Worm (Caenorhabditis elegans): Measurements from ENCODE around the gene hlh-14.
"Not testable (repeated sequence)": the region's sequence is repeated elsewhere in the genome, so short reads cannot be mapped to it uniquely, and the experiment has no call there.

Gene hlh-14

DNA sequence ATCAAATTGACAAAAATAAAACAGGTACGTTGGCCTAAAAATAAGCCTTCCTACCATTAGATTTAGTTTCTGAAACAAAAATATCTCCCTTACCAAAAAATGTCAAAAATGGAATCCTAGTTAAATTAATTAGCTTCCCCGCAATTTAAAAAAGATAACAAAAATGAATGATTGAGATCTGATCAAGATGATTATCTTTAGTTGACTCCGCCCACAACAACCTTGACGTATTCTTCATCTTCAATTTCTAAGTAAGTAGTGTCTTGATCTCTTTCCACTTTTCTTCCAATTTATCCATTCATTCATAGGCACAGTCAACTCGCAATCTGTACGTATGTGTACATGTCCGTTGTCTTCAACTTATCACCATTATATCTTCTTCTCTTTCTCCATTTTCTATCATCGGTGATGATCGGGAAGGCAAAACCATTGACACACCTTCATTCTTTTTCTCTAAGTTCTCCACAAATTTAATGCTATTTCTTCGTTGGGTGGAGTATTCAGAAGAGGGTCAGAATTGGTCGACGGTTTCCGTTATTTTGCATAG is 29.7 kb upstream of the hlh-14 start:
- TF ChIP-seq med-1 (GFP tag; optimal IDR thresholded peaks at IDR 0.05; ENCODE audit: insufficient read depth) (no peak), ztf-29 (GFP tag; IDR thresholded peaks at IDR 0.05) (no peak)

DNA sequence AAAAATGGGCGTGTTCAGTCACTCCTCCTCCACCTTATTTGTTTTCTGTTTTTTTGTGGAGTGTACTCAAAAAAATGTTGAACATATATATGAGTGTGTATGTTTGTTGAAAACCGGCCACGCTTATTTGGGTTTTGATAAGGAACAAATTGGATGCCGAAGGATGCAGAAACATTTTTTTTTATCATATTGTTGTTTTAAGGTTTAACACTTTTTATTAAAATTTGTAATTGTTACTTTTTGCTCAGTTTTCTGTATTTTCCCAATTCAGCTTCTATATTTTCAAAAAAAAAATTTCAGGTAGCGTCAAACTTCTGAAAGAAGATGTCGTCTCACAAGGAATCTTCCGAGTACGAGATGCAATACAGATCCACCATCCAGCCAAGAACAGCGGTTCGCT is 26.6 kb upstream of the hlh-14 start, which contains the start of gene ifb-1:
Gene ifb-1 (plus strand): TSS at position 301 of the 400 bp plus-strand sequence.
- TF ChIP-seq tab-1 (GFP tag; IDR thresholded peaks at IDR 0.05) (no peak), T22C8.4 (GFP tag; IDR thresholded peaks at IDR 0.05) (no peak), med-1 (GFP tag; optimal IDR thresholded peaks at IDR 0.05; ENCODE audit: insufficient read depth) (no peak), flt-1 (GFP tag; IDR thresholded peaks at IDR 0.05) (no peak), ztf-23 (GFP tag; IDR thresholded peaks at IDR 0.05) (no peak), klf-2 (GFP tag; conservative IDR thresholded peaks at IDR 0.05) (no peak), cog-1 (tag; optimal IDR thresholded peaks at IDR 0.05) (no peak), ref-1 (GFP tag; conservative IDR thresholded peaks at IDR 0.05) (no peak), ztf-29 (GFP tag; IDR thresholded peaks at IDR 0.05) (no peak)

DNA sequence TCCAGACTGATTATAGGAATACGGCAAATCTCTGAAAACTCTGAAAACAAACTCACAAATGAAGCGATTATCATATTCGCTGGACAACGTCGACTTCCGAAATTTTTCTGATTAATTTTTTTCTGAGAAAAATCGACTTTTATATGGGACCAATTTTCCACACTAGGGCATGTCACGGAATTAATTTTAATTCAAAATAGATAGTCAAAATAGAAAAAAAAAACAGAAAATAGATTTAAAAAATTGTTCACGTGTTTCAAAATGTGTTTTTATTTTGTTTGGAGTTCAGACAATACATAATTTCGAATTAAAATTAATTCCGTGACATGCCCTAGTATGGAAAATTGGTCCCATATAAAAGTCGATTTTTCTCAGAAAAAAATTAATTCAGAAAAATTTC is 19.0 kb upstream of the hlh-14 start, which contains the start of the genes F10C1.3 and F10C1.23:
Gene F10C1.3 (minus strand): TSS at position 101 of the 400 bp plus-strand sequence.
Gene F10C1.23 (plus strand): TSS at position 385 of the 400 bp plus-strand sequence.
- TF ChIP-seq T22C8.4 (GFP tag; IDR thresholded peaks at IDR 0.05); med-1 (GFP tag; optimal IDR thresholded peaks at IDR 0.05; ENCODE audit: insufficient read depth); ztf-29 (GFP tag; IDR thresholded peaks at IDR 0.05): not testable (repeated sequence)

ce11 chrII:5754168-5754567 is 15.5 kb upstream of the hlh-14 start, which contains the start of gene F10C1.8:
Gene F10C1.8, plus strand, starts transcription at chrII:5754468.
- no peak for TF ChIP-seq ztf-29 (GFP tag; IDR thresholded peaks at IDR 0.05)
- no peak for TF ChIP-seq flt-1 (GFP tag; IDR thresholded peaks at IDR 0.05)

- no peak for TF ChIP-seq klf-2 (GFP tag; conservative IDR thresholded peaks at IDR 0.05)
- TF ChIP-seq ztf-23 (GFP tag; IDR thresholded peaks at IDR 0.05), result no peak
- no peak for TF ChIP-seq ztf-29 (GFP tag; IDR thresholded peaks at IDR 0.05)
- TF ChIP-seq flt-1 (GFP tag; IDR thresholded peaks at IDR 0.05), result no peak
These were observed 12.7 kb upstream of the hlh-14 start for ce11 chrII:5751353-5751752.

- TF ChIP-seq klf-2 (GFP tag; conservative IDR thresholded peaks at IDR 0.05), result no peak
- TF ChIP-seq tab-1 (GFP tag; IDR thresholded peaks at IDR 0.05), result no peak
- TF ChIP-seq cog-1 (tag; optimal IDR thresholded peaks at IDR 0.05), result no peak
- no peak for TF ChIP-seq med-1 (GFP tag; optimal IDR thresholded peaks at IDR 0.05; ENCODE audit: insufficient read depth)
- no peak for TF ChIP-seq ztf-29 (GFP tag; IDR thresholded peaks at IDR 0.05)
- TF ChIP-seq flt-1 (GFP tag; IDR thresholded peaks at IDR 0.05), result no peak
- no peak for TF ChIP-seq T22C8.4 (GFP tag; IDR thresholded peaks at IDR 0.05)
- TF ChIP-seq ztf-23 (GFP tag; IDR thresholded peaks at IDR 0.05), result no peak
- no peak for TF ChIP-seq ref-1 (GFP tag; conservative IDR thresholded peaks at IDR 0.05)
These were observed 11.1 kb upstream of the hlh-14 start, which contains the start of gene ifb-2 for ce11 chrII:5749733-5750238. Gene ifb-2, plus strand, starts transcription at chrII:5750188.

DNA sequence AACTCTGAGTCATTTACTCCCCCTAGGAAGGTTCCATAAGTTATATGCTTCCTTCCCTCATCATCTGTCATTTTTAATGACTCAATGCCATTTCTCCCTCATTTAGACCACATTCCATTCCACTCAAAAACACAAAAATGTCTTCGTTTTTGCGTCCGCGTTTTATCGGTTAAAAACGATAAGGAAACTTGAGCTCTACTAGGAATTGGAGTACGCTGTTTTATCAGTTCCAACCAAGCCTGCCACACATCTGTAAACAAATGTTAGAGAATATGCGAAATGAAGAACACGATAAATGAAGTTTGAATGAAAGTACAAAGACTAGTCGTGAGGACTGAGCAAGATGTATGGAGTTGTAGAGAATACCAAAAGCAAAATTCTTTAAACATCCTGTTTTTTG is 9.7 kb upstream of the hlh-14 start:
- TF ChIP-seq med-1 (GFP tag; optimal IDR thresholded peaks at IDR 0.05; ENCODE audit: insufficient read depth), result no peak
- no peak for TF ChIP-seq T22C8.4 (GFP tag; IDR thresholded peaks at IDR 0.05)
- TF ChIP-seq ztf-23 (GFP tag; IDR thresholded peaks at IDR 0.05), result no peak
- no peak for TF ChIP-seq ref-1 (GFP tag; conservative IDR thresholded peaks at IDR 0.05)
- TF ChIP-seq cog-1 (tag; optimal IDR thresholded peaks at IDR 0.05), result no peak
- TF ChIP-seq ztf-29 (GFP tag; IDR thresholded peaks at IDR 0.05), result no peak
- no peak for TF ChIP-seq tab-1 (GFP tag; IDR thresholded peaks at IDR 0.05)
- TF ChIP-seq klf-2 (GFP tag; conservative IDR thresholded peaks at IDR 0.05), result no peak
- TF ChIP-seq flt-1 (GFP tag; IDR thresholded peaks at IDR 0.05), result no peak

- TF ChIP-seq ztf-29 (GFP tag; IDR thresholded peaks at IDR 0.05), result no peak
- TF ChIP-seq ztf-23 (GFP tag; IDR thresholded peaks at IDR 0.05), result no peak
- TF ChIP-seq flt-1 (GFP tag; IDR thresholded peaks at IDR 0.05), result no peak
- no peak for TF ChIP-seq ref-1 (GFP tag; conservative IDR thresholded peaks at IDR 0.05)
- no peak for TF ChIP-seq T22C8.4 (GFP tag; IDR thresholded peaks at IDR 0.05)
- no peak for TF ChIP-seq klf-2 (GFP tag; conservative IDR thresholded peaks at IDR 0.05)
- no peak for TF ChIP-seq med-1 (GFP tag; optimal IDR thresholded peaks at IDR 0.05; ENCODE audit: insufficient read depth)
These were observed 8.6 kb upstream of the hlh-14 start for ce11 chrII:5747312-5747711.

- no peak for TF ChIP-seq ztf-23 (GFP tag; IDR thresholded peaks at IDR 0.05)
- no peak for TF ChIP-seq flt-1 (GFP tag; IDR thresholded peaks at IDR 0.05)
- no peak for TF ChIP-seq ref-1 (GFP tag; conservative IDR thresholded peaks at IDR 0.05)
These were observed 6.4 kb upstream of the hlh-14 start, which contains the start of gene F10C1.9 for ce11 chrII:5745088-5745487. Gene F10C1.9, minus strand, starts transcription at chrII:5745284.

DNA sequence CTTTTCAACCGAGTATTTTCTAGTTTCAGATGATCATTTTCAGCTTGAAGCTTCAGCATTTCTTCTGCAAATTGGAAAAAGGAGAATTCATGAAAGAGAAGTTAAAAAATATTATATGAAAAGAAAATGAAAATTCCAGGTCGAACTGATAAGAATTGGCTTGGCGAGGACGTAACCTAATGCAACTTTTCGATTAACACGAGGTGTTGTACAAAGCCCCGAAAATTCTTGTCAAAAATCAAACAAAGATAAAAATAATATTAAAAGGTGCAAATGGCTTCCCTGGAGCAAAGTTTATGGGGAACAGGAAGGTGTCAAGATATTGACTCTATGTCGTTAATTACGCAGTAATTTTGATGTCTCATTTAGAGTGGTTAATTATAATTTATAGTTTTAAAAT is 5.6 kb upstream of the hlh-14 start:
- TF ChIP-seq med-1 (GFP tag; optimal IDR thresholded peaks at IDR 0.05; ENCODE audit: insufficient read depth) (no peak), ztf-23 (GFP tag; IDR thresholded peaks at IDR 0.05) (no peak), tab-1 (GFP tag; IDR thresholded peaks at IDR 0.05) (no peak), klf-2 (GFP tag; conservative IDR thresholded peaks at IDR 0.05) (no peak), ztf-29 (GFP tag; IDR thresholded peaks at IDR 0.05) (no peak), ref-1 (GFP tag; conservative IDR thresholded peaks at IDR 0.05) (no peak), cog-1 (tag; optimal IDR thresholded peaks at IDR 0.05) (no peak), T22C8.4 (GFP tag; IDR thresholded peaks at IDR 0.05) (no peak), flt-1 (GFP tag; IDR thresholded peaks at IDR 0.05) (no peak)

- TF ChIP-seq tab-1 (GFP tag; IDR thresholded peaks at IDR 0.05), result no peak
- no peak for TF ChIP-seq ztf-23 (GFP tag; IDR thresholded peaks at IDR 0.05)
These were observed 4.1 kb upstream of the hlh-14 start for ce11 chrII:5742767-5743166.
